Worm (Caenorhabditis elegans) whole organism, mixed stage, embryonic: Measurements from ENCODE around the gene pyk-2.

ENCODE experiments used
- M03D4.4 ChIP-seq: sonication (generic microtip); optimal IDR thresholded peaks from 2 replicates; lab custom pipeline; 2017; ENCODE audit warnings: mild to moderate bottlenecking, missing genetic modification characterization, missing compliant biosample characterization
- blmp-1 ChIP-seq: fragments of 150-350 bp; optimal IDR thresholded peaks from 2 replicates; lab custom pipeline; 2014; ENCODE audit warnings: missing biosample characterization, missing genetic modification characterization
- ceh-39 ChIP-seq: fragments of 150-350 bp; optimal IDR thresholded peaks from 2 replicates; lab custom pipeline; 2014; ENCODE audit warnings: missing biosample characterization, missing genetic modification characterization
- ceh-83 ChIP-seq: fragments of 200-800 bp; sonication (Bioruptor generic); optimal IDR thresholded peaks from 2 replicates; lab custom pipeline; 2018; ENCODE audit warnings: mild to moderate bottlenecking, missing genetic modification characterization, missing compliant biosample characterization
- ces-1 ChIP-seq: fragments of 150-350 bp; optimal IDR thresholded peaks from 2 replicates; lab custom pipeline; 2014; ENCODE audit warnings: missing biosample characterization, missing genetic modification reagents, missing genetic modification characterization
- cnd-1 ChIP-seq: fragments of 200-800 bp; sonication (Bioruptor generic); optimal IDR thresholded peaks from 2 replicates; lab custom pipeline; 2018; ENCODE audit warnings: mild to moderate bottlenecking, missing genetic modification characterization, missing compliant biosample characterization
- drap-1 ChIP-seq: fragments of 200-800 bp; sonication (Bioruptor generic); optimal IDR thresholded peaks from 3 replicates; lab custom pipeline; 2018; ENCODE audit warnings: mild to moderate bottlenecking, missing genetic modification characterization, missing compliant biosample characterization
- elt-1 ChIP-seq: sonication (generic microtip); optimal IDR thresholded peaks from 2 replicates; lab custom pipeline; 2017; ENCODE audit warnings: missing genetic modification characterization, mild to moderate bottlenecking, missing compliant biosample characterization, antibody characterized with exemption, moderate library complexity, borderline replicate concordance; ENCODE audit not compliant: insufficient read depth
- elt-3 ChIP-seq: fragments of 150-350 bp; optimal IDR thresholded peaks from 2 replicates; lab custom pipeline; 2014; ENCODE audit warnings: missing biosample characterization, missing genetic modification characterization
- flh-1 ChIP-seq: fragments of 200-800 bp; sonication (Bioruptor generic); optimal IDR thresholded peaks from 2 replicates; lab custom pipeline; 2018; ENCODE audit warnings: mild to moderate bottlenecking, missing genetic modification characterization, moderate library complexity, missing compliant biosample characterization
- ham-2 ChIP-seq: fragments of 200-800 bp; sonication (Bioruptor generic); optimal IDR thresholded peaks from 2 replicates; lab custom pipeline; 2018; ENCODE audit warnings: mild to moderate bottlenecking, missing genetic modification characterization, missing compliant biosample characterization
- hlh-1 ChIP-seq: fragments of 150-350 bp; optimal IDR thresholded peaks from 2 replicates; lab custom pipeline; 2014; ENCODE audit warnings: missing biosample characterization, missing genetic modification reagents, missing genetic modification characterization
- lin-13 ChIP-seq: fragments of 150-350 bp; optimal IDR thresholded peaks from 2 replicates; lab custom pipeline; 2014; ENCODE audit warnings: missing biosample characterization, missing genetic modification characterization
- lin-32 ChIP-seq: fragments of 200-800 bp; sonication (Bioruptor generic); optimal IDR thresholded peaks from 2 replicates; lab custom pipeline; 2018; ENCODE audit warnings: mild to moderate bottlenecking, missing genetic modification characterization, missing compliant biosample characterization
- lsy-2 ChIP-seq: fragments of 150-350 bp; optimal IDR thresholded peaks from 2 replicates; lab custom pipeline; 2014; ENCODE audit warnings: missing biosample characterization, missing genetic modification characterization
- mab-5 ChIP-seq: fragments of 150-350 bp; optimal IDR thresholded peaks from 2 replicates; lab custom pipeline; 2014; ENCODE audit warnings: missing biosample characterization, missing genetic modification characterization
- mep-1 ChIP-seq: fragments of 150-350 bp; optimal IDR thresholded peaks from 2 replicates; lab custom pipeline; 2017; ENCODE audit warnings: missing biosample characterization, missing genetic modification reagents, missing genetic modification characterization, inconsistent platforms
- mls-2 ChIP-seq: sonication (generic microtip); optimal IDR thresholded peaks from 2 replicates; lab custom pipeline; 2016; ENCODE audit warnings: mild to moderate bottlenecking, missing genetic modification characterization, moderate library complexity, missing compliant biosample characterization
- nhr-2 ChIP-seq: fragments of 150-350 bp; optimal IDR thresholded peaks from 2 replicates; lab custom pipeline; 2014; ENCODE audit warnings: missing biosample characterization, missing genetic modification characterization
- nhr-237 ChIP-seq: fragments of 150-350 bp; optimal IDR thresholded peaks from 2 replicates; lab custom pipeline; 2014; ENCODE audit warnings: missing biosample characterization, missing genetic modification characterization
- nhr-76 ChIP-seq: sonication (generic microtip); optimal IDR thresholded peaks from 2 replicates; lab custom pipeline; 2017; ENCODE audit warnings: missing biosample characterization, missing genetic modification characterization
- sem-2 ChIP-seq: fragments of 200-800 bp; sonication (Bioruptor generic); optimal IDR thresholded peaks from 2 replicates; lab custom pipeline; 2018; ENCODE audit warnings: mild to moderate bottlenecking, missing genetic modification characterization, missing compliant biosample characterization
- sptf-1 ChIP-seq: sonication (generic microtip); optimal IDR thresholded peaks from 2 replicates; lab custom pipeline; 2017; ENCODE audit warnings: mild to moderate bottlenecking, missing genetic modification characterization, moderate library complexity, missing compliant biosample characterization
- tbx-8 ChIP-seq: fragments of 200-800 bp; sonication (Bioruptor generic); optimal IDR thresholded peaks from 2 replicates; lab custom pipeline; 2018; ENCODE audit warnings: mild to moderate bottlenecking, missing genetic modification characterization, moderate library complexity, missing compliant biosample characterization
- unc-120 ChIP-seq: sonication (generic microtip); optimal IDR thresholded peaks from 2 replicates; lab custom pipeline; 2017; ENCODE audit warnings: missing genetic modification characterization, missing compliant biosample characterization; ENCODE audit not compliant: poor library complexity, severe bottlenecking
- unc-39 ChIP-seq: fragments of 150-350 bp; optimal IDR thresholded peaks from 2 replicates; lab custom pipeline; 2014; ENCODE audit warnings: missing biosample characterization, missing genetic modification characterization
- unc-62 ChIP-seq: fragments of 150-350 bp; optimal IDR thresholded peaks from 2 replicates; lab custom pipeline; 2014; ENCODE audit warnings: missing biosample characterization, missing genetic modification reagents, missing genetic modification characterization
- zip-8 ChIP-seq: fragments of 150-350 bp; optimal IDR thresholded peaks from 2 replicates; lab custom pipeline; 2014; ENCODE audit warnings: missing biosample characterization, missing genetic modification characterization
- ztf-11 ChIP-seq: fragments of 150-350 bp; optimal IDR thresholded peaks from 2 replicates; lab custom pipeline; 2014; ENCODE audit warnings: missing biosample characterization, missing genetic modification characterization

Gene pyk-2

DNA sequence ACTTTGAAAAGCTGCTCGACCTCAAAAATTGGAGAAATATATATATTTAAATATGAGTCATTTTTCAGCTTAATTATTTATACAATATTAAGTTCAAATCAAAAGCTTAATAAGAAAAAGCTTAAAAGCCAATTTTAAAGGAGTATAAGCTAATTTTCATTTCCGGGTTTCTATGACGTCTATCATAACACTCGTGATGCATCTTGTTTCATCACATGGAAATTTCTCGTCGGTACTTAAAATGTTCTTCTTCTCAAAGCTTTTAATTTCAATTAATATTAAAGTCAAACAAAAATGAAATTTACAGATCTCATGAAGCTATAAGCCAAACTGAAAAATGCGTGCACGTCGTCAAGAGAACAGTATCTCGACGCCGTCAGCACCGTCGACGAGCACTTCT lies 10.1 kb downstream of the pyk-2 start, which contains the start of gene rbr-2:
rbr-2 (plus strand) TSS at position 301 of the 400 bp plus-strand sequence.
- TF ChIP-seq unc-62 (GFP tag; lab: Kevin White, UChicago), result no peak
- no peak for TF ChIP-seq ceh-39 (tag; lab: Kevin White, UChicago)
- no peak for TF ChIP-seq drap-1 (GFP tag; lab: Kevin White, UChicago)
- TF ChIP-seq M03D4.4, result no peak
- TF ChIP-seq zip-8, result no peak
- no peak for TF ChIP-seq nhr-76
- no peak for TF ChIP-seq tbx-8 (GFP tag; lab: Kevin White, UChicago)
- TF ChIP-seq ceh-83 (GFP tag; lab: Kevin White, UChicago), result no peak

- TF ChIP-seq flh-1, result no peak
- peak; percentile 18 for TF ChIP-seq unc-120 (tag; lab: Kevin White, UChicago)
- peak; percentile 71 for TF ChIP-seq lsy-2 (tag; lab: Kevin White, UChicago)
- peak; percentile 24 for TF ChIP-seq mls-2 (tag; lab: Kevin White, UChicago)
- no peak for TF ChIP-seq lin-13 (tag; lab: Kevin White, UChicago)
- TF ChIP-seq nhr-237 (tag; lab: Kevin White, UChicago), result no peak
- peak; percentile 15 for TF ChIP-seq ceh-39 (tag; lab: Kevin White, UChicago)
- TF ChIP-seq hlh-1, result no peak
- TF ChIP-seq cnd-1, result peak; percentile 4
- TF ChIP-seq mep-1 (tag; lab: Kevin White, UChicago), result peak; percentile 54
Observed at ce11 chrIV:10933062-10933552, 23.4 kb downstream of the pyk-2 start, which contains the start of the genes dnc-1 and lsm-7. Gene dnc-1, minus strand, starts transcription at chrIV:10933203. Gene lsm-7, plus strand, starts transcription at chrIV:10933502.

DNA sequence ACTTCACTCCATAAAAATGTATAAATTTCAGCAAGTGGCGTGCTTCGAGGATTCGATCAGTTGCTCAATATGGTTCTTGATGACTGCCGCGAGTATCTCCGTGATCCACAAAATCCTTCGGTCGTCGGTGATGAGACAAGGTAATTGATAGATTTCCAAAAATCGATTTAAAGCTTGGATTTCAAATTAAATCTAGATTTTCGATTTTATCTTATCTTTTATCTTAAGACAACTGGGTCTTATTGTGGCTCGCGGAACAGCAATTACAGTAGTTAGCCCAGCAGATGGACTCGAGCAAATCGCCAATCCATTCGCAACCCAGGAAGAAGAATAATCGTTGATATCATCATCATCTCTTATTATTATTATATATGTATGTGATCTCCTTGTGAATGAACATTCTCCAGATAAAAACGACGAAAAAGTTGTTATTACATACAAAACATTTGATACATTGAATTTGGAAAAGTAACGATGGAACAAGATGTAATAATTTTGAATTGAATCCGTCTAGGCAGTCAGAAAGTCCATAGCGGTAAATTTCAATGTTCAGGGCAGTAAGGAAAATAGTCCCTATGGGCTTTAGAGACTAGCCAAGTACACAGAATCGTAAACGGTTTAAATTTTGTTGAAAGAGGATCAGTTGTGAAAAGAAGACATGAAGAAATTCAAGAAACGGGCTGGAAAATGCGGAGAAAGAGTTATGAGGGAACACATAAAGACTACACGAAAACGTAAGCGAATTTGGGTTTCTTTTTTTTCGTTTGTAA lies 24.2 kb downstream of the pyk-2 start:
- TF ChIP-seq ham-2 (GFP tag; lab: Kevin White, UChicago), result no peak

ce11 chrIV:10934786-10935185 lies 25.1 kb downstream of the pyk-2 start:
- TF ChIP-seq mep-1 (tag; lab: Kevin White, UChicago) (no peak), blmp-1 (tag; lab: Kevin White, UChicago) (no peak), unc-120 (tag; lab: Kevin White, UChicago) (no peak), lin-32 (GFP tag; lab: Kevin White, UChicago) (no peak)

ce11 chrIV:10935336-10935735 lies 25.6 kb downstream of the pyk-2 start:
- TF ChIP-seq hlh-1 (peak; percentile 75), unc-39 (tag; lab: Kevin White, UChicago) (no peak), sptf-1 (tag; lab: Kevin White, UChicago) (peak; percentile 6), unc-62 (GFP tag; lab: Kevin White, UChicago) (peak; percentile 95), unc-120 (tag; lab: Kevin White, UChicago) (peak; percentile 73), blmp-1 (tag; lab: Kevin White, UChicago) (no peak), elt-3 (tag; lab: Kevin White, UChicago) (no peak), ceh-39 (tag; lab: Kevin White, UChicago) (no peak), mab-5 (tag; lab: Kevin White, UChicago) (no peak), nhr-2 (tag; lab: Kevin White, UChicago) (peak; percentile 40), ces-1 (GFP tag; lab: Kevin White, UChicago) (peak; percentile 47), cnd-1 (peak; percentile 27), mls-2 (tag; lab: Kevin White, UChicago) (peak; percentile 12), lsy-2 (tag; lab: Kevin White, UChicago) (peak; percentile 40), elt-1 (tag; lab: Kevin White, UChicago) (no peak), ztf-11 (tag; lab: Kevin White, UChicago) (no peak), sem-2 (GFP tag; lab: Kevin White, UChicago) (no peak)
